Fruit fly (Drosophila melanogaster) whole organism, embryonic: ENCODE measurements around the gene CG17124.

Experiments
- ATbp ChIP-seq: fragments of 200-800 bp; sonication (Bioruptor generic); optimal IDR thresholded peaks from 2 replicates; lab custom pipeline; 2017; ENCODE audit warnings: missing biosample characterization, mild to moderate bottlenecking, missing genetic modification characterization, missing genetic modification reagents
- Asciz ChIP-seq: fragments of 200-800 bp; sonication (Bioruptor generic); optimal IDR thresholded peaks from 2 replicates; lab custom pipeline; 2017; ENCODE audit warnings: missing biosample characterization, mild to moderate bottlenecking, missing genetic modification characterization, missing genetic modification reagents
- CG10366 ChIP-seq: fragments of 200-800 bp; sonication (Bioruptor generic); IDR thresholded peaks from 2 replicates; pipeline ENCODE4 v1.3.6; 2022; ENCODE audit warnings: missing biosample characterization, missing genetic modification characterization
- CG10543 ChIP-seq: fragments of 200-800 bp; sonication (Bioruptor generic); optimal IDR thresholded peaks from 3 replicates; lab custom pipeline; 2017; ENCODE audit warnings: missing biosample characterization, mild to moderate bottlenecking, missing genetic modification characterization, moderate library complexity
- CG11247 ChIP-seq: fragments of 200-800 bp; sonication (Bioruptor generic); IDR thresholded peaks from 2 replicates; pipeline ENCODE4 v1.3.6; 2022; ENCODE audit warnings: missing biosample characterization, missing genetic modification characterization
- CG12104 ChIP-seq: fragments of 200-800 bp; sonication (Bioruptor generic); optimal IDR thresholded peaks from 3 replicates; lab custom pipeline; 2016; ENCODE audit warnings: missing biosample characterization, missing genetic modification characterization
- CG12659 ChIP-seq: fragments of 200-800 bp; sonication (Bioruptor generic); optimal IDR thresholded peaks from 3 replicates; lab custom pipeline; 2017; ENCODE audit warnings: mild to moderate bottlenecking, missing biosample characterization, missing genetic modification reagents, missing genetic modification characterization
- CG14441 ChIP-seq: fragments of 200-800 bp; sonication (Bioruptor generic); IDR thresholded peaks from 2 replicates; pipeline ENCODE4 v1.3.6; 2022; ENCODE audit warnings: missing biosample characterization, missing genetic modification characterization
- CG15011 ChIP-seq: fragments of 200-800 bp; sonication (Bioruptor generic); optimal IDR thresholded peaks from 3 replicates; lab custom pipeline; 2018; ENCODE audit warnings: missing biosample characterization, mild to moderate bottlenecking, missing genetic modification characterization
- CG1602 ChIP-seq: fragments of 200-800 bp; sonication (Bioruptor generic); optimal IDR thresholded peaks from 3 replicates; lab custom pipeline; 2016; ENCODE audit warnings: missing biosample characterization, missing genetic modification characterization
- CG3065 ChIP-seq: fragments of 200-800 bp; sonication (Bioruptor generic); optimal IDR thresholded peaks from 2 replicates; lab custom pipeline; 2016; ENCODE audit warnings: missing biosample characterization, missing genetic modification characterization
- CG31365 ChIP-seq: fragments of 200-800 bp; sonication (Bioruptor generic); optimal IDR thresholded peaks from 2 replicates; lab custom pipeline; 2018; ENCODE audit warnings: missing biosample characterization, mild to moderate bottlenecking, missing genetic modification characterization
- CG33213 ChIP-seq: fragments of 200-800 bp; sonication (Bioruptor generic); optimal IDR thresholded peaks from 3 replicates; lab custom pipeline; 2016; ENCODE audit warnings: missing biosample characterization, missing genetic modification characterization
- CG4424 ChIP-seq: fragments of 200-800 bp; sonication (Bioruptor generic); optimal IDR thresholded peaks from 3 replicates; lab custom pipeline; 2016; ENCODE audit warnings: missing biosample characterization, missing genetic modification characterization
- CG7556 ChIP-seq: fragments of 200-800 bp; sonication (Bioruptor generic); optimal IDR thresholded peaks from 2 replicates; lab custom pipeline; 2017; ENCODE audit warnings: missing biosample characterization, mild to moderate bottlenecking, missing genetic modification characterization
- CG8765 ChIP-seq: fragments of 200-800 bp; sonication (Bioruptor generic); IDR thresholded peaks from 2 replicates; pipeline ENCODE4 v1.3.6; 2022; ENCODE audit warnings: missing biosample characterization, missing genetic modification characterization
- Dp ChIP-seq: fragments of 200-800 bp; sonication (Bioruptor generic); optimal IDR thresholded peaks from 2 replicates; lab custom pipeline; 2018; ENCODE audit warnings: missing biosample characterization, mild to moderate bottlenecking, missing genetic modification characterization, moderate library complexity
- Drgx ChIP-seq: fragments of 200-800 bp; sonication (Bioruptor generic); IDR thresholded peaks from 2 replicates; pipeline ENCODE4 v1.3.6; 2022; ENCODE audit warnings: missing biosample characterization, missing genetic modification characterization
- Ets65A ChIP-seq: fragments of 200-800 bp; sonication (Bioruptor generic); peaks from one replicate; lab custom pipeline; 2016; ENCODE audit warnings: missing biosample characterization, missing genetic modification characterization
- Myb ChIP-seq: fragments of 200-800 bp; sonication (Bioruptor generic); optimal IDR thresholded peaks from 2 replicates; lab custom pipeline; 2016; ENCODE audit warnings: missing biosample characterization, missing genetic modification characterization
- Rfx ChIP-seq: fragments of 200-800 bp; sonication (Bioruptor generic); IDR thresholded peaks from 2 replicates; pipeline ENCODE4 v1.3.6; 2022; ENCODE audit warnings: missing biosample characterization, missing genetic modification characterization
- Sry-δ ChIP-seq: fragments of 200-800 bp; sonication (Bioruptor generic); optimal IDR thresholded peaks from 2 replicates; lab custom pipeline; 2016; ENCODE audit warnings: missing biosample characterization, missing genetic modification characterization
- abd-A ChIP-seq: fragments of 200-800 bp; sonication (Bioruptor generic); optimal IDR thresholded peaks from 3 replicates; lab custom pipeline; 2019; ENCODE audit warnings: missing biosample characterization, mild to moderate bottlenecking, missing genetic modification characterization, moderate library complexity
- bowl ChIP-seq: fragments of 200-800 bp; sonication (Bioruptor generic); IDR thresholded peaks from 2 replicates; pipeline ENCODE4 v1.3.6; 2022; ENCODE audit warnings: missing biosample characterization, missing genetic modification characterization
- bsh ChIP-seq, 2 experiments: fragments of 200-800 bp; sonication (Bioruptor generic); optimal IDR thresholded peaks; 2 replicates each; lab custom pipeline; 2017 to 2018; ENCODE audit warnings: mild to moderate bottlenecking in 2 of 2, missing biosample characterization in 2 of 2, missing genetic modification characterization in 2 of 2, moderate library complexity in 1 of 2
- ci ChIP-seq: fragments of 200-800 bp; sonication (Bioruptor generic); IDR thresholded peaks from 3 replicates; pipeline ENCODE4 v1.3.6; 2022; ENCODE audit warnings: missing biosample characterization, missing genetic modification characterization
- ftz-f1 ChIP-seq: fragments of 200-800 bp; sonication (Bioruptor generic); optimal IDR thresholded peaks from 2 replicates; lab custom pipeline; 2016; ENCODE audit warnings: missing biosample characterization, missing genetic modification characterization
- gce ChIP-seq: fragments of 200-800 bp; sonication (Bioruptor generic); IDR thresholded peaks from 3 replicates; pipeline ENCODE4 v1.3.6; 2022; ENCODE audit warnings: missing biosample characterization, missing genetic modification characterization
- gem ChIP-seq: fragments of 200-800 bp; sonication (Bioruptor generic); optimal IDR thresholded peaks from 2 replicates; lab custom pipeline; 2019; ENCODE audit warnings: missing biosample characterization, mild to moderate bottlenecking, missing genetic modification characterization, moderate library complexity
- kni ChIP-seq: fragments of 200-800 bp; sonication (Bioruptor generic); optimal IDR thresholded peaks from 3 replicates; lab custom pipeline; 2017; ENCODE audit warnings: mild to moderate bottlenecking, missing biosample characterization, missing genetic modification reagents, missing genetic modification characterization
- lbe ChIP-seq: fragments of 200-800 bp; sonication (Bioruptor generic); optimal IDR thresholded peaks from 2 replicates; lab custom pipeline; 2016; ENCODE audit warnings: missing biosample characterization, mild to moderate bottlenecking, missing genetic modification characterization
- nom ChIP-seq: fragments of 200-800 bp; sonication (Bioruptor generic); optimal IDR thresholded peaks from 2 replicates; lab custom pipeline; 2017; ENCODE audit warnings: missing biosample characterization, missing genetic modification characterization, mild to moderate bottlenecking, moderate library complexity, missing genetic modification reagents
- pan ChIP-seq, 4 experiments: fragments of >200 bp in 3 of 4; fragments of 200-800 bp in 1 of 4; sonication (Bioruptor generic) in 1 of 4; optimal IDR thresholded peaks in 3 of 4; IDR thresholded peaks in 1 of 4; 2 replicates each; pipeline versions ENCODE4 v1.3.6 to Lab custom; 2017 to 2022; ENCODE audit warnings: missing biosample characterization in 2 of 4, missing genetic modification characterization in 2 of 4, mixed read lengths in 1 of 4
- phol ChIP-seq: fragments of 200-800 bp; sonication (Bioruptor generic); optimal IDR thresholded peaks from 3 replicates; lab custom pipeline; 2018; ENCODE audit warnings: missing biosample characterization, mild to moderate bottlenecking, missing genetic modification characterization, moderate library complexity
- slbo ChIP-seq: fragments of 200-800 bp; sonication (Bioruptor generic); IDR thresholded peaks from 2 replicates; pipeline ENCODE4 v1.3.6; 2022; ENCODE audit warnings: missing biosample characterization, missing genetic modification characterization
- tna ChIP-seq: fragments of 200-800 bp; sonication (Bioruptor generic); IDR thresholded peaks from 2 replicates; pipeline ENCODE4 v1.3.6; 2022; ENCODE audit warnings: missing biosample characterization, missing genetic modification characterization; ENCODE audit not compliant: partially characterized antibody

The CG17124 gene

dm6 chr2L:10794032-10794431 is 37.9 kb upstream of the CG17124 start:
- TF ChIP-seq kni (GFP tag; lab: Kevin White, UChicago) (no peak), CG12104 (no peak), nom (GFP tag; lab: Kevin White, UChicago) (peak; percentile 79), phol (tag; lab: Kevin White, UChicago) (no peak), ci (GFP tag; lab: Robert Waterston, UW) (no peak)

dm6 chr2L:10792072-10792471 is 35.9 kb upstream of the CG17124 start:
- TF ChIP-seq slbo (no peak), bowl (GFP tag; lab: Robert Waterston, UW) (no peak), gem (tag; lab: Kevin White, UChicago) (no peak), Myb (GFP tag; lab: Kevin White, UChicago) (no peak), pan (optimal IDR thresholded peaks at IDR 0.05; lab: Kevin White, UChicago) (no peak), pan (GFP tag; optimal IDR thresholded peaks at IDR 0.05 in 1 of 2, IDR thresholded peaks at IDR 0.05 in 1 of 2) (no peak), CG10366 (GFP tag; lab: Robert Waterston, UW) (no peak), CG15011 (GFP tag; lab: Kevin White, UChicago) (no peak), CG14441 (no peak), Rfx (GFP tag; lab: Robert Waterston, UW) (no peak), ATbp (GFP tag; lab: Kevin White, UChicago) (no peak), CG31365 (tag; lab: Kevin White, UChicago) (no peak), CG8765 (GFP tag; lab: Robert Waterston, UW) (no peak), CG10543 (GFP tag; lab: Kevin White, UChicago) (no peak), Asciz (GFP tag; lab: Kevin White, UChicago) (no peak), CG1602 (GFP tag; lab: Kevin White, UChicago) (no peak), tna (GFP tag; lab: Robert Waterston, UW) (no peak), CG7556 (GFP tag; lab: Kevin White, UChicago) (no peak), Sry-δ (GFP tag; lab: Kevin White, UChicago) (no peak), CG3065 (GFP tag; lab: Kevin White, UChicago) (no peak), CG12659 (GFP tag; lab: Kevin White, UChicago) (no peak)
- TF ChIP-seq, all 482 proteins: peak for 0

- no peak for TF ChIP-seq gce
- peak; percentile 76 for TF ChIP-seq Ets65A (GFP tag; lab: Kevin White, UChicago)
- no peak for TF ChIP-seq CG4424
- TF ChIP-seq CG11247, result 0 out of 2 replicates have a peak, but pooled peaks have one; percentile 7
- TF ChIP-seq Drgx (GFP tag; lab: Robert Waterston, UW), result peak; percentile 37
- peak in 1 of 2 experiments; percentile 16 for TF ChIP-seq bsh (GFP tag; optimal IDR thresholded peaks at IDR 0.05; lab: Kevin White, UChicago)
- peak; percentile 54 for TF ChIP-seq lbe (GFP tag; lab: Kevin White, UChicago)
- TF ChIP-seq Dp (GFP tag; lab: Kevin White, UChicago), result no peak
- TF ChIP-seq ftz-f1 (GFP tag; lab: Kevin White, UChicago), result no peak
Observed at dm6 chr2L:10791343-10791742, 35.2 kb upstream of the CG17124 start.

dm6 chr2L:10789922-10790321 is 33.8 kb upstream of the CG17124 start, which contains the start of gene CG31870:
TSS of gene CG31870 (plus strand) at chr2L:10790222.
- TF ChIP-seq CG33213 (GFP tag; lab: Kevin White, UChicago) (no peak), abd-A (tag; lab: Kevin White, UChicago) (no peak)
